Worm (Caenorhabditis elegans): ENCODE data around the gene T23B5.6.

- no peak for TF ChIP-seq nhr-11 (tag; optimal IDR thresholded peaks at IDR 0.05)
- no peak for TF ChIP-seq mdl-1 (tag; optimal IDR thresholded peaks at IDR 0.05)
- TF ChIP-seq snpc-4 (tag; optimal IDR thresholded peaks at IDR 0.05) = no peak
- TF ChIP-seq ces-1 (GFP tag; optimal IDR thresholded peaks at IDR 0.05) = no peak
These were observed 2.3 kb downstream of the T23B5.6 start, which contains the start of gene T23B5.4 for ce11 chrIV:12674700-12675099.
